Worm (Caenorhabditis elegans) whole organism, L4 larva: Measurements from ENCODE around the gene cpna-1.

Experiments
- F37D6.2 ChIP-seq: sonication (generic microtip); optimal IDR thresholded peaks from 2 replicates; lab custom pipeline; 2016; ENCODE audit warnings: mild to moderate bottlenecking, missing genetic modification characterization, missing compliant biosample characterization
- F44E2.7 ChIP-seq: fragments of 200-800 bp; sonication (Bioruptor generic); IDR thresholded peaks from 2 replicates; pipeline ENCODE4 v2.1.2; 2022; ENCODE audit warnings: missing genetic modification characterization, missing compliant biosample characterization
- ama-1 ChIP-seq: fragments of 150-350 bp; optimal IDR thresholded peaks from 2 replicates; lab custom pipeline; 2014; ENCODE audit warnings: inconsistent platforms, mixed read lengths
- ceh-28 ChIP-seq: fragments of 150-350 bp; optimal IDR thresholded peaks from 2 replicates; lab custom pipeline; 2014; ENCODE audit warnings: missing biosample characterization, missing genetic modification reagents, missing genetic modification characterization
- ceh-82 ChIP-seq: sonication (generic microtip); optimal IDR thresholded peaks from 2 replicates; lab custom pipeline; 2017; ENCODE audit warnings: missing biosample characterization, missing genetic modification characterization
- dve-1 ChIP-seq: sonication (generic microtip); optimal IDR thresholded peaks from 2 replicates; lab custom pipeline; 2017; ENCODE audit warnings: antibody characterized with exemption, mild to moderate bottlenecking, missing genetic modification characterization, missing compliant biosample characterization; ENCODE audit not compliant: insufficient read depth
- fos-1 ChIP-seq: fragments of 150-350 bp; optimal IDR thresholded peaks from 2 replicates; lab custom pipeline; 2014; ENCODE audit warnings: missing biosample characterization, missing genetic modification characterization
- mdl-1 ChIP-seq, 2 experiments: fragments of 150-350 bp in 1 of 2; sonication (generic microtip) in 1 of 2; optimal IDR thresholded peaks; 2 replicates each; lab custom pipeline; 2014 to 2017; ENCODE audit warnings: missing biosample characterization in 2 of 2, missing genetic modification characterization in 2 of 2
- nhr-25 ChIP-seq: sonication (generic microtip); optimal IDR thresholded peaks from 2 replicates; lab custom pipeline; 2017; ENCODE audit warnings: missing genetic modification characterization, mild to moderate bottlenecking, missing compliant biosample characterization, antibody characterized with exemption, moderate library complexity, borderline replicate concordance; ENCODE audit not compliant: insufficient read depth
- nhr-77 ChIP-seq: fragments of 150-350 bp; optimal IDR thresholded peaks from 2 replicates; lab custom pipeline; 2014; ENCODE audit warnings: missing biosample characterization, missing genetic modification characterization
- pqm-1 ChIP-seq: sonication (generic microtip); optimal IDR thresholded peaks from 2 replicates; lab custom pipeline; 2017; ENCODE audit warnings: missing biosample characterization, missing genetic modification characterization
- skn-1 ChIP-seq: fragments of 150-350 bp; optimal IDR thresholded peaks from 2 replicates; lab custom pipeline; 2014; ENCODE audit warnings: missing biosample characterization, missing genetic modification characterization
- tra-1 ChIP-seq: fragments of 200-800 bp; sonication (Bioruptor generic); IDR thresholded peaks from 2 replicates; pipeline ENCODE4 v1.3.6; 2022; ENCODE audit warnings: missing genetic modification reagents, missing genetic modification characterization, missing compliant biosample characterization
- unc-62 ChIP-seq, 3 experiments: fragments of 150-350 bp in 1 of 3; sonication (generic microtip); optimal IDR thresholded peaks in 2 of 3; peaks in 1 of 3; 1 replicate in 1 of 3; 2 replicates in 2 of 3; lab custom pipeline; 2014 to 2017; ENCODE audit warnings: missing biosample characterization in 3 of 3, missing genetic modification characterization in 3 of 3, missing genetic modification reagents in 3 of 3, missing genotype in 1 of 3

DNA sequence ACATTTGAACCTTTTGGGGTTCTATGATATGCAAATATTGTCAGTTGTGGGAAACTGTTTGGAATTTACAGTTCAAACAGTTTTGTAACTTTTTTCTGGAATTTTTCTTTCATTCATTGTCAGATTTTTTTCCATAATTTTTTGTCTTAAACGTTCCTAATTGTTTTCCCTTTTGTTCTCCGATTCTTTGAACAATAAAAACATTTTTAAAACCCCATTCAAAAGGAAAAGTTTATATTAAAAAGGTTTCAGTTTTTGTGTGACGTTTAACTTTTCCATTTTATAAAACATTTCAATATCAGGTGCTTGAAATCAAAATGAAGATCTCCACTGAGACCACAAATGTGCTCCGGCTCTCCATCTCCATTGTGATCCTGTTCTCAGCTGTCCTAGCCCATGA is 32.6 kb downstream of the cpna-1 start, which contains the start of gene F31D5.1:
- no peak for TF ChIP-seq nhr-77 (tag; lab: Kevin White, UChicago)
- no peak for TF ChIP-seq nhr-25 (tag; lab: Kevin White, UChicago)
- TF ChIP-seq dve-1 (tag; lab: Kevin White, UChicago), result no peak
- no peak for TF ChIP-seq F44E2.7 (GFP tag; lab: Robert Waterston, UW)
- no peak for TF ChIP-seq ama-1 (lab: Kevin White, UChicago)
- no peak for TF ChIP-seq ceh-82 (tag; lab: Kevin White, UChicago)
- no peak for TF ChIP-seq fos-1 (tag; lab: Kevin White, UChicago)
- TF ChIP-seq tra-1 (GFP tag; lab: Robert Waterston, UW), result no peak
- no peak for TF ChIP-seq F37D6.2 (tag; lab: Kevin White, UChicago)
- TF ChIP-seq mdl-1 (tag; optimal IDR thresholded peaks at IDR 0.05; lab: Kevin White, UChicago), result no peak
- no peak for TF ChIP-seq skn-1 (tag; lab: Kevin White, UChicago)
- no peak for TF ChIP-seq pqm-1 (tag; lab: Kevin White, UChicago)
- no peak for TF ChIP-seq unc-62 (GFP tag; optimal IDR thresholded peaks at IDR 0.05 in 1 of 2; lab: Kevin White, UChicago)
- TF ChIP-seq unc-62 (tag; optimal IDR thresholded peaks at IDR 0.05; lab: Kevin White, UChicago), result no peak
- no peak for TF ChIP-seq ceh-28
